Worm (Caenorhabditis elegans): ENCODE results near the gene C25E10.12.

Gene C25E10.12

DNA sequence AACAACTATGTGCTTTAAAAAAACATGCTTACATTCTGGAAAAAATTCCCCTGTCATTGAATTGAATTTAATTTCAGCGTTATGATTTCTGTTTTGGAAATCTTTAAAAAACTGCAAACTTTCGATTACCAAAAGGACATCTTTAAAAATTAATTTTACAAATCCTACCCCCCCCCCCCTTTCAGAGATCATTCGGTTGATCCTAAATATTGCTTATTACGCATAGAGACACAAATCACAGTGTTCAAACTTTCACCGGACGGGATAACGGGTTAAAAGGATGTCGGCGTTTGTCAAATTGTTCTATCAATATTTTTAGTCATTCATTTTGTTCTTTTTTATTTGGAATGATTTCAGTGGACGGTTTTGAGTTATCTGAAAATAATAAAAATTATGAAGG is 29.0 kb downstream of the C25E10.12 start, which contains the start of gene C25E10.4:
Gene C25E10.4 (plus strand): TSS at position 301 of the 400 bp plus-strand sequence.
- TF ChIP-seq him-1 (tag; optimal IDR thresholded peaks at IDR 0.05) (no peak), W03F9.2 (tag; optimal IDR thresholded peaks at IDR 0.05) (no peak), dao-5 (tag; optimal IDR thresholded peaks at IDR 0.05) (no peak)

DNA sequence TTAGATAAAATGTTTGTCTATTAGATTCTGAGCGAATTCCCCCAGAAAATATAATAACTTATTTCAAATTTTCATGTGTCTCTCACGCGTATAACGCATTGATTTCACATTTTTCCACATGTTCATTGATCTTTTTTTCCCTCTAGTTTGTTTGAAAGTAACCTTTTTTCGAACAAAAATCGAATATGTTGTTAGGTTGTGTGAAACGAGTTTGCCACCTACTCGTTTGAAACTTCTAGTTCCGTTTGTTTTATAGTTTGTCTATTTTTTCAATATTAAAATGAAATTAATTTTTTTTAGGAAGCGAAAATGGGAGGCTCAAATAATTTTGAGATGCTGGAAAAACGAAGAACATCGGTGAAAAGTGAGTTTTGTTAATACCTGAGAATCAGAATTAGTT is 32.0 kb downstream of the C25E10.12 start, which contains the start of gene C25E10.5:
Gene C25E10.5 (plus strand): TSS at position 301 of the 400 bp plus-strand sequence.
- no peak for TF ChIP-seq him-1 (tag; optimal IDR thresholded peaks at IDR 0.05)
- no peak for TF ChIP-seq dao-5 (tag; optimal IDR thresholded peaks at IDR 0.05)
- TF ChIP-seq W03F9.2 (tag; optimal IDR thresholded peaks at IDR 0.05), result no peak

DNA sequence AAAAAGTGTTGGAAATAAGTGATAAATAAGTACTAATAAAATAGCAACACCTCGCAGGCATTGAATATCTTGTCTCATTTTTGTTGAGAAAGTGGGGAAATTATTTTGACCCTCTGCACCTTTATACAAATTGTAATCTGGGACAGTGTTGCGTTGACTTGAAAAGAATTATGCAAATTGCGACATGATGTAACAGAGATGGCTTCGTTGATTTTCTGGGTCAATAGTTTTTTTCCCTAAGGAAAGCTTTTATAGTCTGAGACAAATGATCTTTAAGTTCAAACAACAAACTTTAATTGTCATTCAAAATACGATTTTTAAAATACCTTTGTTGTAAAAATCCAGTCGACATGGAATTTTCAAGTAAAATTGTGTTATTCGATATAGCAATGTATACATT is 37.5 kb downstream of the C25E10.12 start, which contains the start of gene bus-1:
Gene bus-1 (minus strand): TSS at position 101 of the 400 bp plus-strand sequence.
- TF ChIP-seq dao-5 (tag; optimal IDR thresholded peaks at IDR 0.05) (no peak), him-1 (tag; optimal IDR thresholded peaks at IDR 0.05) (no peak), W03F9.2 (tag; optimal IDR thresholded peaks at IDR 0.05) (no peak)

DNA sequence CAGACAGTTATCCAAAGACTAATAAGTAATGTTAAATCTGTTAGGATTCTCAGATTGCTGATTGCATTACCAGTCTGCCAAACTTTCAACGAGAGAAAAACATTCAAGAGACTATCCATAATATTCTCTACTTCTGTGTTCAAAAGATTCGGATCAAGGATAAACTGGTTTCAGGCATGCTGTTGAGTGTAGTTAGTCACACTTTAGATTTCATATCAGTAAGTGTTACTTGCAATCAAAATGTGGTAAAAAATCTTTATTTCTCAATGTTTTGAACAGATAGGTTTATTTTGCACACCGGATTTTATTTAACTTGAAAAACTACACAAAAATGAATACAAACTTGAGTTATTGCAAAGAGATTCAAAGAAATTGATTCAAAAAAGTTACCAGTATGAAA is 40.2 kb downstream of the C25E10.12 start, which contains the start of gene oac-41:
Gene oac-41 (minus strand): TSS at position 101 of the 400 bp plus-strand sequence.
- TF ChIP-seq him-1 (tag; optimal IDR thresholded peaks at IDR 0.05) (no peak), W03F9.2 (tag; optimal IDR thresholded peaks at IDR 0.05) (no peak), dao-5 (tag; optimal IDR thresholded peaks at IDR 0.05) (no peak)

DNA sequence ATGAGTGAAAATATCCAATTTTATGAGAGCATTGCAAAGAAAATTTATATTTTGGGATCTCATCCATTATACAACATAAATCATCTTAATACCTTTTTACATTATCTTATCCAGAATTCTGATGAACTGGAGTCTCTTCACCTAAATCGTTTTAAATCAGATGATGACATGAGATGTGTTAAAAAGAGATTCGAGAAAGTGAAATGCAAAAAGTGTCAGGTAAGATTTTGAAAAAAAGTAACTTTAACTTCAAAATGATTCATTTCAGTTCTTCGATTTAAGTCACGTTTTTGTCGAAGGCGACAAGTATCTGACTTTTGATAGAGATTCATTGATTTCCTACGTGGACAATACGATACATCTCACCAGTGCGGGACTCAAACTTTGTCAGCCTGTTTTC is 43.4 kb downstream of the C25E10.12 start:
- TF ChIP-seq him-1 (tag; optimal IDR thresholded peaks at IDR 0.05) (no peak), dao-5 (tag; optimal IDR thresholded peaks at IDR 0.05) (no peak), W03F9.2 (tag; optimal IDR thresholded peaks at IDR 0.05) (no peak)

DNA sequence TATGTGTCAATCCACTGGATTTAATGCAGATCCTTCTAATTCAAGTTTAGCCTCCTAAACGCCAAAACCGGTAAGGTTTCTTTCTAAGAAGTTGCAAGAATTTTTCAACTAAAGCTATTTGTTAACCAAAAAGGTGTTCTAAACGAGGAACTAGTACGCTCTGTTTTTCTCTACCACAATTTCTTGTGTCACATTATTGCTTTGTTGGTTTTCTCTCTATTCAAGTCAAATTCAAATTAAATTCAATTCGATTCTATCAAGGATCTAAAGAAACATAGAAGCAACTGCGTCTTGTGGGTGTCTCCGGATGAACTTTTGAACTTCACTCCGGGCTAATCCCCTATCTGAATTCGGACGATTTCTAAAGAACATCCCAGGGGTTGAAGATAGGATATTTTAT is 45.8 kb downstream of the C25E10.12 start, which contains the start of gene oac-40:
Gene oac-40 (plus strand): TSS at position 301 of the 400 bp plus-strand sequence.
- TF ChIP-seq dao-5 (tag; optimal IDR thresholded peaks at IDR 0.05) (no peak), W03F9.2 (tag; optimal IDR thresholded peaks at IDR 0.05) (no peak), him-1 (tag; optimal IDR thresholded peaks at IDR 0.05) (no peak)

DNA sequence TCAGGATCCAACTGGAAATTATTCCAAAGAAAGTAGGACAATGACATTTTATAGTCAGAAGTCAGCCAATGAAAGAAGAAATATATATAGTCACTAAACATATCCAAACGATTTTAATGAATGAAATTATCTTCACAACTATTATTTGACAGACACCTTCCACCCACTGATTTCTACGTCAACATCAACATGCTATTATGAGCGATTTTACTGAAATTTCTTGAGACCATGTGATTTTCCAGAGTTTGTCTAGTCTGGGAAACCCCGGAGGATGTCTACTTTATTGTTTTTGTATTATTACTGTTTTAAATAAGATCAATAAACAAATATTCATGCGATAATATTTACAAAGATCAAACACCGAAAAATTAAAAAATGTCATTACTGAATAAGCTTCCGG is 46.7 kb downstream of the C25E10.12 start, which contains the start of gene srt-18:
Gene srt-18 (minus strand): TSS at position 101 of the 400 bp plus-strand sequence.
- TF ChIP-seq W03F9.2 (tag; optimal IDR thresholded peaks at IDR 0.05) (no peak), him-1 (tag; optimal IDR thresholded peaks at IDR 0.05) (no peak), dao-5 (tag; optimal IDR thresholded peaks at IDR 0.05) (no peak)

DNA sequence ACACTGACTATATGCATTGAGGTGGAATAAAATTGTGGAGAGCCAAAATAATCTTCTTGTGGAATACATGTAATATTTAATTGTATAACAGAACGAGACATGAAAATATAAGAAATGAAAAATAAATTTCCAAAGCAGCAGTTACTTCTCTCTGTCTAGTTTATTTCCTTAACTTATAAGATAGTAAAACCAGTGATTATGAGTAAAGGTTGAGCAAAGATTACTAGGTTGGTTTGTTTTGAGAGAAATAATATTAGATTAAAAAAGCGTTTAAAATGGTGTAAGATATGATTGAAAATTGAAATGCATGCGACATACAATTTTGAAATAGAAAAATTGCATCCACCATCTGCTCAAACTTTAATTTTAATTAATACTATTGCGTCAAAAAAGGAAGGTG is 48.5 kb downstream of the C25E10.12 start, which contains the start of gene srh-201:
Gene srh-201 (minus strand): TSS at position 101 of the 400 bp plus-strand sequence.
- no peak for TF ChIP-seq him-1 (tag; optimal IDR thresholded peaks at IDR 0.05)
- TF ChIP-seq dao-5 (tag; optimal IDR thresholded peaks at IDR 0.05), result no peak
- no peak for TF ChIP-seq W03F9.2 (tag; optimal IDR thresholded peaks at IDR 0.05)

All from whole organism, L4/young adult.